Worm (Caenorhabditis elegans) whole organism, L1 larva: ENCODE results near the gene smrd-1.

ENCODE experiments used
- C04F5.9 ChIP-seq: sonication (generic microtip); optimal IDR thresholded peaks from 2 replicates; lab custom pipeline; 2016; ENCODE audit warnings: missing genetic modification characterization, missing compliant biosample characterization
- C16A3.4 ChIP-seq: fragments of 150-350 bp; optimal IDR thresholded peaks from 2 replicates; lab custom pipeline; 2014; ENCODE audit warnings: missing biosample characterization, missing genetic modification characterization
- C34B4.2 ChIP-seq: sonication (generic microtip); optimal IDR thresholded peaks from 2 replicates; lab custom pipeline; 2017; ENCODE audit warnings: mild to moderate bottlenecking, missing genetic modification characterization, missing compliant biosample characterization
- alr-1 ChIP-seq: fragments of 200-800 bp; sonication (Bioruptor generic); optimal IDR thresholded peaks from 2 replicates; lab custom pipeline; 2018; ENCODE audit warnings: borderline replicate concordance, mild to moderate bottlenecking, missing genetic modification characterization, missing compliant biosample characterization
- aly-2 ChIP-seq: fragments of 150-350 bp; optimal IDR thresholded peaks from 2 replicates; lab custom pipeline; 2014; ENCODE audit warnings: missing biosample characterization, missing genetic modification characterization
- ama-1 ChIP-seq: fragments of 150-350 bp; optimal IDR thresholded peaks from 2 replicates; lab custom pipeline; 2014
- blmp-1 ChIP-seq: fragments of 150-350 bp; optimal IDR thresholded peaks from 2 replicates; lab custom pipeline; 2014; ENCODE audit warnings: missing biosample characterization, missing genetic modification characterization
- ceh-82 ChIP-seq, 3 experiments: fragments of 150-350 bp in 1 of 3; sonication (generic microtip) in 2 of 3; optimal IDR thresholded peaks; 2 replicates each; lab custom pipeline; 2014 to 2017; ENCODE audit warnings: missing biosample characterization in 3 of 3, missing genetic modification characterization in 3 of 3
- ceh-90 ChIP-seq: sonication (generic microtip); optimal IDR thresholded peaks from 2 replicates; lab custom pipeline; 2016; ENCODE audit warnings: missing genetic modification characterization, missing compliant biosample characterization
- ces-1 ChIP-seq: fragments of 150-350 bp; optimal IDR thresholded peaks from 2 replicates; lab custom pipeline; 2014; ENCODE audit warnings: missing biosample characterization, missing genetic modification reagents, missing genetic modification characterization
- dsc-1 ChIP-seq: sonication (generic microtip); optimal IDR thresholded peaks from 2 replicates; lab custom pipeline; 2016; ENCODE audit warnings: mild to moderate bottlenecking, missing genetic modification characterization, missing compliant biosample characterization
- efl-1 ChIP-seq, 4 experiments: fragments of 150-350 bp; optimal IDR thresholded peaks in 3 of 4; peaks in 1 of 4; 1 replicate in 1 of 4; 2 replicates in 3 of 4; lab custom pipeline; 2014; ENCODE audit warnings: missing biosample characterization in 2 of 4, missing genetic modification characterization in 2 of 4, missing genetic modification reagents in 2 of 4
- efl-3 ChIP-seq: fragments of 200-800 bp; sonication (Bioruptor generic); optimal IDR thresholded peaks from 2 replicates; lab custom pipeline; 2018; ENCODE audit warnings: mild to moderate bottlenecking, missing genetic modification characterization, missing compliant biosample characterization
- egl-27 ChIP-seq, 2 experiments: fragments of 150-350 bp in 1 of 2; sonication (generic microtip); optimal IDR thresholded peaks; 3 replicates each; lab custom pipeline; 2017 to 2018; ENCODE audit warnings: missing biosample characterization in 2 of 2, missing genetic modification characterization in 2 of 2, missing genetic modification reagents in 2 of 2
- elt-3 ChIP-seq, 6 experiments: fragments of 150-350 bp in 1 of 6; sonication (generic microtip); optimal IDR thresholded peaks; 2 replicates each; lab custom pipeline; 2017 to 2018; ENCODE audit warnings: missing biosample characterization in 6 of 6, missing genetic modification characterization in 6 of 6, inconsistent platforms in 1 of 6
- ets-5 ChIP-seq: fragments of 200-800 bp; sonication (Bioruptor generic); IDR thresholded peaks from 2 replicates; pipeline ENCODE4 v1.3.6; 2022; ENCODE audit warnings: missing genetic modification characterization, missing compliant biosample characterization
- fkh-8 ChIP-seq: sonication (generic microtip); optimal IDR thresholded peaks from 2 replicates; lab custom pipeline; 2016; ENCODE audit warnings: mild to moderate bottlenecking, missing genetic modification characterization, missing compliant biosample characterization
- hlh-4 ChIP-seq: sonication (generic microtip); optimal IDR thresholded peaks from 2 replicates; lab custom pipeline; 2016; ENCODE audit warnings: mild to moderate bottlenecking, missing genetic modification characterization, missing compliant biosample characterization
- hpl-2 ChIP-seq: fragments of 150-350 bp; optimal IDR thresholded peaks from 2 replicates; lab custom pipeline; 2014; ENCODE audit warnings: missing biosample characterization, missing genetic modification reagents, missing genetic modification characterization
- jun-1 ChIP-seq: fragments of 150-350 bp; optimal IDR thresholded peaks from 2 replicates; lab custom pipeline; 2014; ENCODE audit warnings: missing biosample characterization, missing genetic modification reagents, missing genetic modification characterization
- lin-14 ChIP-seq: fragments of 200-800 bp; sonication (Bioruptor generic); optimal IDR thresholded peaks from 2 replicates; lab custom pipeline; 2018; ENCODE audit warnings: mild to moderate bottlenecking, missing genetic modification characterization, moderate library complexity, missing compliant biosample characterization
- lin-35 ChIP-seq, 2 experiments: fragments of 150-350 bp; optimal IDR thresholded peaks; 2 replicates each; lab custom pipeline; 2014; ENCODE audit warnings: missing biosample characterization in 2 of 2, missing genetic modification characterization in 2 of 2, missing genetic modification reagents in 2 of 2
- lin-39 ChIP-seq: fragments of 150-350 bp; optimal IDR thresholded peaks from 2 replicates; lab custom pipeline; 2014; ENCODE audit warnings: missing biosample characterization, missing genetic modification reagents, missing genetic modification characterization
- lir-3 ChIP-seq: sonication (generic microtip); optimal IDR thresholded peaks from 2 replicates; lab custom pipeline; 2016; ENCODE audit warnings: mild to moderate bottlenecking, missing genetic modification characterization, moderate library complexity, missing compliant biosample characterization; ENCODE audit not compliant: poor library complexity
- mab-9 ChIP-seq: fragments of 200-800 bp; sonication (Bioruptor generic); IDR thresholded peaks from 2 replicates; pipeline ENCODE4 v1.3.6; 2022; ENCODE audit warnings: missing genetic modification reagents, missing genetic modification characterization, missing compliant biosample characterization
- mdl-1 ChIP-seq, 2 experiments: fragments of 150-350 bp; optimal IDR thresholded peaks; 2 replicates each; lab custom pipeline; 2014 to 2017; ENCODE audit warnings: missing biosample characterization in 2 of 2, missing genetic modification characterization in 2 of 2, inconsistent platforms in 1 of 2
- nhr-11 ChIP-seq: fragments of 150-350 bp; optimal IDR thresholded peaks from 2 replicates; lab custom pipeline; 2014; ENCODE audit warnings: missing biosample characterization, missing genetic modification characterization
- nhr-20 ChIP-seq: sonication (generic microtip); optimal IDR thresholded peaks from 2 replicates; lab custom pipeline; 2016; ENCODE audit warnings: mild to moderate bottlenecking, missing genetic modification characterization, missing compliant biosample characterization
- nhr-237 ChIP-seq: fragments of 150-350 bp; optimal IDR thresholded peaks from 2 replicates; lab custom pipeline; 2014; ENCODE audit warnings: missing biosample characterization, missing genetic modification characterization
- nhr-28 ChIP-seq: fragments of 150-350 bp; optimal IDR thresholded peaks from 2 replicates; lab custom pipeline; 2014; ENCODE audit warnings: missing biosample characterization, missing genetic modification characterization
- nhr-84 ChIP-seq: sonication (generic microtip); optimal IDR thresholded peaks from 2 replicates; lab custom pipeline; 2017; ENCODE audit warnings: missing biosample characterization, missing genetic modification characterization
- nhr-85 ChIP-seq: sonication (generic microtip); peaks from one replicate; lab custom pipeline; 2016; ENCODE audit warnings: missing genetic modification characterization, inconsistent platforms, missing compliant biosample characterization
- nhr-90 ChIP-seq: sonication (generic microtip); optimal IDR thresholded peaks from 2 replicates; lab custom pipeline; 2016; ENCODE audit warnings: mild to moderate bottlenecking, missing genetic modification characterization, missing compliant biosample characterization; ENCODE audit not compliant: poor library complexity
- pag-3 ChIP-seq: sonication (generic microtip); optimal IDR thresholded peaks from 2 replicates; lab custom pipeline; 2017; ENCODE audit warnings: missing genetic modification characterization, mild to moderate bottlenecking, missing compliant biosample characterization, antibody characterized with exemption, borderline replicate concordance; ENCODE audit not compliant: insufficient read depth
- pqm-1 ChIP-seq: sonication (generic microtip); optimal IDR thresholded peaks from 3 replicates; lab custom pipeline; 2017; ENCODE audit warnings: missing biosample characterization, missing genetic modification characterization
- skn-1 ChIP-seq: fragments of 150-350 bp; optimal IDR thresholded peaks from 2 replicates; lab custom pipeline; 2014; ENCODE audit warnings: missing biosample characterization, missing genetic modification characterization
- sptf-1 ChIP-seq: fragments of 150-350 bp; optimal IDR thresholded peaks from 2 replicates; lab custom pipeline; 2014; ENCODE audit warnings: missing biosample characterization, missing genetic modification characterization
- swsn-7 ChIP-seq: sonication (generic microtip); optimal IDR thresholded peaks from 2 replicates; lab custom pipeline; 2016; ENCODE audit warnings: missing genetic modification characterization, missing compliant biosample characterization
- tlp-1 ChIP-seq: fragments of 150-350 bp; optimal IDR thresholded peaks from 2 replicates; lab custom pipeline; 2014; ENCODE audit warnings: missing biosample characterization, missing genetic modification characterization
- unc-30 ChIP-seq: sonication (generic microtip); optimal IDR thresholded peaks from 2 replicates; lab custom pipeline; 2017; ENCODE audit warnings: missing biosample characterization, missing genetic modification characterization
- unc-62 ChIP-seq: fragments of 150-350 bp; optimal IDR thresholded peaks from 2 replicates; lab custom pipeline; 2014; ENCODE audit warnings: missing biosample characterization, missing genetic modification reagents, missing genetic modification characterization
- unc-98 ChIP-seq: fragments of 200-800 bp; sonication (Bioruptor generic); IDR thresholded peaks from 2 replicates; pipeline ENCODE4 v1.3.6; 2022; ENCODE audit warnings: missing genetic modification characterization, missing compliant biosample characterization
- vab-15 ChIP-seq: sonication (generic microtip); optimal IDR thresholded peaks from 2 replicates; lab custom pipeline; 2017; ENCODE audit warnings: missing genotype, mild to moderate bottlenecking, missing genetic modification characterization, missing compliant biosample characterization
- zip-4 ChIP-seq: fragments of 200-800 bp; sonication (Bioruptor generic); optimal IDR thresholded peaks from 2 replicates; lab custom pipeline; 2018; ENCODE audit warnings: mild to moderate bottlenecking, missing genetic modification characterization, moderate library complexity, missing compliant biosample characterization
- ztf-4 ChIP-seq: fragments of 150-350 bp; optimal IDR thresholded peaks from 2 replicates; lab custom pipeline; 2014; ENCODE audit warnings: missing biosample characterization, missing genetic modification characterization

smrd-1 gene

ce11 chrIII:10469574-10470055 lies 33.8 kb upstream of the smrd-1 start, which contains the start of gene D2045.5:
TSS of gene D2045.5 (minus strand) at chrIII:10469624.
- TF ChIP-seq ces-1 (GFP tag; lab: Kevin White, UChicago) (no peak), nhr-28 (tag; lab: Kevin White, UChicago) (no peak), efl-3 (no peak), zip-4 (GFP tag; lab: Kevin White, UChicago) (no peak), hpl-2 (GFP tag; lab: Kevin White, UChicago) (no peak), fkh-8 (tag; lab: Kevin White, UChicago) (no peak), nhr-84 (tag; lab: Kevin White, UChicago) (no peak), ceh-90 (no peak), efl-1 (optimal IDR thresholded peaks at IDR 0.05; lab: Kevin White, UChicago) (no peak), efl-1 (GFP tag; optimal IDR thresholded peaks at IDR 0.05 in 1 of 2; lab: Kevin White, UChicago) (no peak), lin-39 (tag; lab: Kevin White, UChicago) (no peak), vab-15 (tag; lab: Kevin White, UChicago) (no peak), lin-35 (GFP tag; optimal IDR thresholded peaks at IDR 0.05; lab: Kevin White, UChicago) (no peak), mdl-1 (tag; optimal IDR thresholded peaks at IDR 0.05; lab: Kevin White, UChicago) (no peak)

ce11 chrIII:10464455-10464854 lies 28.7 kb upstream of the smrd-1 start:
- no peak for TF ChIP-seq nhr-84 (tag; lab: Kevin White, UChicago)
- no peak for TF ChIP-seq unc-62
- TF ChIP-seq unc-30 (tag; lab: Kevin White, UChicago), result no peak
- no peak for TF ChIP-seq lir-3 (tag; lab: Kevin White, UChicago)
- no peak for TF ChIP-seq efl-1 (optimal IDR thresholded peaks at IDR 0.05; lab: Kevin White, UChicago)
- no peak for TF ChIP-seq efl-1 (GFP tag; optimal IDR thresholded peaks at IDR 0.05 in 1 of 2; lab: Kevin White, UChicago)
- TF ChIP-seq pqm-1, result no peak
- TF ChIP-seq nhr-237 (tag; lab: Kevin White, UChicago), result no peak
- TF ChIP-seq hpl-2 (GFP tag; lab: Kevin White, UChicago), result no peak
- TF ChIP-seq mab-9, result no peak
- TF ChIP-seq pag-3 (tag; lab: Kevin White, UChicago), result no peak
- TF ChIP-seq nhr-85 (tag; lab: Kevin White, UChicago), result no peak
- no peak for TF ChIP-seq tlp-1 (tag; lab: Kevin White, UChicago)
- TF ChIP-seq unc-98, result no peak
- no peak for TF ChIP-seq jun-1
- no peak for TF ChIP-seq hlh-4 (tag; lab: Kevin White, UChicago)
- no peak for TF ChIP-seq fkh-8 (tag; lab: Kevin White, UChicago)
- no peak for TF ChIP-seq swsn-7 (tag; lab: Kevin White, UChicago)
- TF ChIP-seq elt-3 (tag; optimal IDR thresholded peaks at IDR 0.05; lab: Kevin White, UChicago), result no peak
- no peak for TF ChIP-seq zip-4 (GFP tag; lab: Kevin White, UChicago)
- TF ChIP-seq ets-5 (GFP tag; lab: Robert Waterston, UW), result no peak

- no peak for TF ChIP-seq fkh-8 (tag; lab: Kevin White, UChicago)
- TF ChIP-seq nhr-11, result no peak
- TF ChIP-seq dsc-1 (tag; lab: Kevin White, UChicago), result no peak
- TF ChIP-seq ceh-82 (tag; optimal IDR thresholded peaks at IDR 0.05; lab: Kevin White, UChicago), result no peak
- TF ChIP-seq pag-3 (tag; lab: Kevin White, UChicago), result no peak
- TF ChIP-seq sptf-1 (tag; lab: Kevin White, UChicago), result no peak
- no peak for TF ChIP-seq nhr-237 (tag; lab: Kevin White, UChicago)
- no peak for TF ChIP-seq ceh-90
- TF ChIP-seq lin-14, result peak; percentile 69
- TF ChIP-seq egl-27 (tag; optimal IDR thresholded peaks at IDR 0.05; lab: Kevin White, UChicago), result no peak
- no peak for TF ChIP-seq ztf-4 (tag; lab: Kevin White, UChicago)
- TF ChIP-seq C34B4.2, result no peak
- no peak for TF ChIP-seq ces-1 (GFP tag; lab: Kevin White, UChicago)
- no peak for TF ChIP-seq pqm-1
- peak in 2 of 6 experiments; percentile 0 to 72 for TF ChIP-seq elt-3 (tag; optimal IDR thresholded peaks at IDR 0.05; lab: Kevin White, UChicago)
- no peak for TF ChIP-seq vab-15 (tag; lab: Kevin White, UChicago)
- TF ChIP-seq efl-1 (optimal IDR thresholded peaks at IDR 0.05; lab: Kevin White, UChicago), result peak; percentile 3 to 12
- TF ChIP-seq efl-1 (GFP tag; optimal IDR thresholded peaks at IDR 0.05 in 1 of 2; lab: Kevin White, UChicago), result peak in 1 of 2 experiments; percentile 89
- TF ChIP-seq aly-2 (tag; lab: Kevin White, UChicago), result no peak
- TF ChIP-seq ama-1, result no peak
- TF ChIP-seq nhr-20 (tag; lab: Kevin White, UChicago), result peak; percentile 17
- TF ChIP-seq C04F5.9 (tag; lab: Kevin White, UChicago), result no peak
- no peak for TF ChIP-seq nhr-84 (tag; lab: Kevin White, UChicago)
- peak in 1 of 2 experiments; percentile 70 for TF ChIP-seq lin-35 (GFP tag; optimal IDR thresholded peaks at IDR 0.05; lab: Kevin White, UChicago)
- peak; percentile 69 for TF ChIP-seq skn-1 (tag; lab: Kevin White, UChicago)
- no peak for TF ChIP-seq ets-5 (GFP tag; lab: Robert Waterston, UW)
- TF ChIP-seq nhr-90 (tag; lab: Kevin White, UChicago), result peak; percentile 27
- no peak for TF ChIP-seq hpl-2 (GFP tag; lab: Kevin White, UChicago)
- no peak for TF ChIP-seq alr-1 (tag; lab: Kevin White, UChicago)
- peak; percentile 91 for TF ChIP-seq blmp-1 (tag; lab: Kevin White, UChicago)
- peak; percentile 9 for TF ChIP-seq C16A3.4 (tag; lab: Kevin White, UChicago)
Observed at ce11 chrIII:10463653-10464052, 27.9 kb upstream of the smrd-1 start.
